Worm (Caenorhabditis elegans) whole organism, L4/young adult: ENCODE results near the gene srx-43.

Experiments
- dao-5 ChIP-seq: sonication (generic microtip); optimal IDR thresholded peaks from 2 replicates; lab custom pipeline; 2016; ENCODE audit warnings: missing genotype, missing genetic modification characterization, moderate library complexity, missing compliant biosample characterization
- him-1 ChIP-seq: sonication (generic microtip); optimal IDR thresholded peaks from 2 replicates; lab custom pipeline; 2016; ENCODE audit warnings: missing genotype, missing genetic modification reagents, missing genetic modification characterization, missing compliant biosample characterization

DNA sequence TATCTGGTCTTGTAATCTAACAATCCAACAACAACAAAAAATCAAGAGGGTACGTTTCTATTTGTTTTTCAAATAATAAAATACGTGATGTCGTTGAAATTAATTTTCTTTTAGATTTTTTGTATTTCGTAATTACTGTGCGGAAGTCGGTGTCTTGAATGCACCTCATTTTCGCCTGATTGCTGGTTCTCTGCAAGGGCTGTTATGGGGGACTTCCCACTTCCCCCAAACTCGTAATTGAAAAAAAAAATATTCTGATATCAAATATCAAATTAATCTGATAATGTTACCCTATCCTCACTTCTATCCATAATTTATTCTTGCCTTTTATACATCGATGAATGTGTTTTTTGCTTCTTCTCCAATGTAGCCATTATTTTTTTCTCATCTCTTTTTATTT lies 29.7 kb upstream of the srx-43 start, which contains the start of gene F36G9.15:
- TF ChIP-seq dao-5 (no peak), him-1 (tag; lab: Kevin White, UChicago) (no peak)
